Worm (Caenorhabditis elegans) whole organism, L1 larva: ENCODE data around the gene R02D5.10.

ENCODE experiments used
- jun-1 ChIP-seq: fragments of 150-350 bp; optimal IDR thresholded peaks from 2 replicates; lab custom pipeline; 2014; ENCODE audit warnings: missing biosample characterization, missing genetic modification reagents, missing genetic modification characterization
- lsy-2 ChIP-seq, 2 experiments: fragments of 150-350 bp; optimal IDR thresholded peaks; 2 replicates each; lab custom pipeline; 2014; ENCODE audit warnings: missing biosample characterization in 2 of 2, missing genetic modification characterization in 2 of 2
- mdl-1 ChIP-seq, 2 experiments: fragments of 150-350 bp; optimal IDR thresholded peaks; 2 replicates each; lab custom pipeline; 2014 to 2017; ENCODE audit warnings: missing biosample characterization in 2 of 2, missing genetic modification characterization in 2 of 2, inconsistent platforms in 1 of 2
- nhr-12 ChIP-seq: sonication (generic microtip); optimal IDR thresholded peaks from 2 replicates; lab custom pipeline; 2017; ENCODE audit warnings: missing biosample characterization, missing genetic modification characterization
- nhr-47 ChIP-seq: sonication (generic microtip); optimal IDR thresholded peaks from 2 replicates; lab custom pipeline; 2016; ENCODE audit warnings: mild to moderate bottlenecking, missing genetic modification characterization, moderate library complexity, missing compliant biosample characterization
- nhr-76 ChIP-seq: sonication (generic microtip); optimal IDR thresholded peaks from 2 replicates; lab custom pipeline; 2017; ENCODE audit warnings: missing biosample characterization, missing genetic modification characterization
- snu-23 ChIP-seq: sonication (generic microtip); optimal IDR thresholded peaks from 2 replicates; lab custom pipeline; 2016; ENCODE audit warnings: missing genetic modification characterization, missing compliant biosample characterization

- TF ChIP-seq snu-23 (GFP tag; lab: Kevin White, UChicago) (no peak), nhr-47 (no peak), mdl-1 (tag; optimal IDR thresholded peaks at IDR 0.05; lab: Kevin White, UChicago) (no peak), jun-1 (tag; lab: Kevin White, UChicago) (no peak), nhr-12 (tag; lab: Kevin White, UChicago) (no peak), nhr-76 (tag; lab: Kevin White, UChicago) (no peak), lsy-2 (tag; optimal IDR thresholded peaks at IDR 0.05; lab: Kevin White, UChicago) (no peak)
Measured at ce11 chrV:14448669-14449068, 33.4 kb upstream of the R02D5.10 start.
